Worm (Caenorhabditis elegans): ENCODE measurements around the gene sre-47.

Gene sre-47

ce11 chrII:13991741-13992140, 7.3 kb upstream of the sre-47 start, which contains the start of gene Y39G8B.5:
Gene Y39G8B.5, minus strand, starts transcription at chrII:13991841.
- TF ChIP-seq cog-1 (tag; optimal IDR thresholded peaks at IDR 0.05) (no peak), T22C8.4 (GFP tag; IDR thresholded peaks at IDR 0.05) (no peak), klf-2 (GFP tag; conservative IDR thresholded peaks at IDR 0.05) (no peak), ztf-23 (GFP tag; IDR thresholded peaks at IDR 0.05) (no peak), tab-1 (GFP tag; IDR thresholded peaks at IDR 0.05) (no peak), ref-1 (GFP tag; conservative IDR thresholded peaks at IDR 0.05) (no peak), flt-1 (GFP tag; IDR thresholded peaks at IDR 0.05) (no peak), ztf-29 (GFP tag; IDR thresholded peaks at IDR 0.05) (no peak), med-1 (GFP tag; optimal IDR thresholded peaks at IDR 0.05; ENCODE audit: insufficient read depth) (no peak)

DNA sequence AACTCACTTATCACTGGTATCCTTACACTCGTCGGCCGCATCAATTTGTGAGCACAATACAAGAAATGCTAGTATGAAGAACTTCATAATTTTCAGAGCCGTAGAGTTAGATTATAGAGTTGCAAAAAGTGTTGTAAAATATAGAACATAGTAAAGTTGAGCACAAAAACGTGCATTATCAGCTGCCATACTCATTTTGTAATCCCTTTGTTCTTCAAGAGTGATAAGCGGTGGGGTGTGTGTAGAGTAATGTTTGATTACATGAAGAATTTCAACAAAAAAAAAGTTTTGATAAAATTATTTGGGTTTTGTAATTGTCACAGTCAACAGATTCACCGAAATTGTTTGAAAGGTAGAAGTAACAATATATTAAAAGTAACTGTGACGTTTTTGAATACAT, 1.5 kb downstream of the sre-47 start, which contains the start of the genes Y39G8B.13 and Y39G8B.10:
Gene Y39G8B.13, minus strand, starts transcription at position 125 of the 400 bp plus-strand sequence.
Gene Y39G8B.10, minus strand, starts transcription at position 193 of the 400 bp plus-strand sequence.
- no peak for TF ChIP-seq med-1 (GFP tag; optimal IDR thresholded peaks at IDR 0.05; ENCODE audit: insufficient read depth)
- no peak for TF ChIP-seq ref-1 (GFP tag; conservative IDR thresholded peaks at IDR 0.05)
- TF ChIP-seq cog-1 (tag; optimal IDR thresholded peaks at IDR 0.05) = no peak
- TF ChIP-seq ztf-23 (GFP tag; IDR thresholded peaks at IDR 0.05) = no peak
- no peak for TF ChIP-seq T22C8.4 (GFP tag; IDR thresholded peaks at IDR 0.05)
- no peak for TF ChIP-seq tab-1 (GFP tag; IDR thresholded peaks at IDR 0.05)
- no peak for TF ChIP-seq klf-2 (GFP tag; conservative IDR thresholded peaks at IDR 0.05)
- TF ChIP-seq ztf-29 (GFP tag; IDR thresholded peaks at IDR 0.05) = no peak

DNA sequence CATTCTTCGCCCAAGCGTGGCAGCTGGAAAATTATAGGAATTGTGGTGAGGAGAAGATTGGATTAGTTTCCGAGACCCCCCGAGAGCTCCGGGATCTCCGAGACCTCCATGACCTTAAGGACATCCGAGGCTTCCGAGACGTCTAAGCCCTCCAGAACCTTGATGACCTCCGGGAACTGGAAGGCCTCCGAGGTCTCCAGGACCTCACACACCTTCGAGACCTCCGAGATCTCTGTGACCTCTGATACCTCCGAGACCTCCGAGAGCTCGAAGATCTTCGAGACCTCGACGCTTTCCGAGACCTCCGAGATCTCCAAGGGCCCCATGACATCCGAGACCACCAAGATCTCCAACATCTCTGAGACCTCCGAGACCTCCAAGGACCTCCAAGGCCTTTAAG, 2.2 kb downstream of the sre-47 start:
- TF ChIP-seq ref-1 (GFP tag; conservative IDR thresholded peaks at IDR 0.05) (no peak), T22C8.4 (GFP tag; IDR thresholded peaks at IDR 0.05) (no peak), ztf-29 (GFP tag; IDR thresholded peaks at IDR 0.05) (no peak)

ce11 chrII:13981819-13982218, 2.6 kb downstream of the sre-47 start:
- TF ChIP-seq cog-1 (tag; optimal IDR thresholded peaks at IDR 0.05) (no peak), ztf-29 (GFP tag; IDR thresholded peaks at IDR 0.05) (no peak), T22C8.4 (GFP tag; IDR thresholded peaks at IDR 0.05) (no peak), ref-1 (GFP tag; conservative IDR thresholded peaks at IDR 0.05) (no peak), med-1 (GFP tag; optimal IDR thresholded peaks at IDR 0.05; ENCODE audit: insufficient read depth) (no peak), tab-1 (GFP tag; IDR thresholded peaks at IDR 0.05) (no peak), ztf-23 (GFP tag; IDR thresholded peaks at IDR 0.05) (no peak), klf-2 (GFP tag; conservative IDR thresholded peaks at IDR 0.05) (no peak), flt-1 (GFP tag; IDR thresholded peaks at IDR 0.05) (no peak)

- TF ChIP-seq ref-1 (GFP tag; conservative IDR thresholded peaks at IDR 0.05) (no peak), cog-1 (tag; optimal IDR thresholded peaks at IDR 0.05) (no peak), ztf-29 (GFP tag; IDR thresholded peaks at IDR 0.05) (no peak), tab-1 (GFP tag; IDR thresholded peaks at IDR 0.05) (no peak), klf-2 (GFP tag; conservative IDR thresholded peaks at IDR 0.05) (no peak), med-1 (GFP tag; optimal IDR thresholded peaks at IDR 0.05; ENCODE audit: insufficient read depth) (no peak), T22C8.4 (GFP tag; IDR thresholded peaks at IDR 0.05) (no peak), flt-1 (GFP tag; IDR thresholded peaks at IDR 0.05) (no peak)
Measured at ce11 chrII:13981097-13981496, 3.4 kb downstream of the sre-47 start, which contains the start of gene Y39G8B.9. Gene Y39G8B.9, plus strand, starts transcription at chrII:13981365.

- TF ChIP-seq ref-1 (GFP tag; conservative IDR thresholded peaks at IDR 0.05) (no peak), klf-2 (GFP tag; conservative IDR thresholded peaks at IDR 0.05) (no peak), flt-1 (GFP tag; IDR thresholded peaks at IDR 0.05) (no peak), cog-1 (tag; optimal IDR thresholded peaks at IDR 0.05) (no peak)
Measured at ce11 chrII:13979833-13980513, 4.5 kb downstream of the sre-47 start, which contains the start of gene sre-48. Gene sre-48, minus strand, starts transcription at chrII:13979883.

- TF ChIP-seq cog-1 (tag; optimal IDR thresholded peaks at IDR 0.05) (no peak), ref-1 (GFP tag; conservative IDR thresholded peaks at IDR 0.05) (no peak), tab-1 (GFP tag; IDR thresholded peaks at IDR 0.05) (no peak), med-1 (GFP tag; optimal IDR thresholded peaks at IDR 0.05; ENCODE audit: insufficient read depth) (no peak), flt-1 (GFP tag; IDR thresholded peaks at IDR 0.05) (no peak), T22C8.4 (GFP tag; IDR thresholded peaks at IDR 0.05) (no peak), ztf-29 (GFP tag; IDR thresholded peaks at IDR 0.05) (no peak), klf-2 (GFP tag; conservative IDR thresholded peaks at IDR 0.05) (no peak), ztf-23 (GFP tag; IDR thresholded peaks at IDR 0.05) (no peak)
Measured at ce11 chrII:13977701-13978100, 6.8 kb downstream of the sre-47 start.

DNA sequence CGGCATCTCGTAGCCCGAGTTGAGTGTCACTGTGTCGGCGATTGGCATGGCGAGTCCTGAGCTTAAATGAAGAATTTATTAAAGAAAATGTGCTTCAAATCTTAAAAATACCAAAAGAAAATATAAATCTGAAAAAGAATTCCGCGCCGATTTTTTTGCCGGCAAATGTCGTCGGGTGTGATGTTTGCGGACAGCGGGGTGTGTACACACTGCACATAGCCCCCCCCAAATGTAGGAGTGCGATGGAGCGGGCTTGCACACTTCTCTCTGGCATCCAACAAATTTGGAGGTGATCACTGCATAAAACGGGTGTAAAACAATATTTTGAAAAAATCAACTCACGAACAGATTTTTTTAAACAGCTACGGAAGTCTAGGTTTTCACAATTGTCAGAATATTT, 8.3 kb downstream of the sre-47 start, which contains the start of gene Y39G8B.2:
Gene Y39G8B.2, minus strand, starts transcription at position 61 of the 400 bp plus-strand sequence.
- TF ChIP-seq T22C8.4 (GFP tag; IDR thresholded peaks at IDR 0.05) (no peak), med-1 (GFP tag; optimal IDR thresholded peaks at IDR 0.05; ENCODE audit: insufficient read depth) (no peak), ztf-23 (GFP tag; IDR thresholded peaks at IDR 0.05) (peak; percentile 83), tab-1 (GFP tag; IDR thresholded peaks at IDR 0.05) (peak; percentile 71; the same call in 1 of the 2 replicates), cog-1 (tag; optimal IDR thresholded peaks at IDR 0.05) (peak; percentile 74), ztf-29 (GFP tag; IDR thresholded peaks at IDR 0.05) (peak; percentile 52; the same call in 1 of the 2 replicates), klf-2 (GFP tag; conservative IDR thresholded peaks at IDR 0.05) (0 out of 2 replicates have a peak, but pooled peaks have one; percentile 41), flt-1 (GFP tag; IDR thresholded peaks at IDR 0.05) (peak; percentile 76), ref-1 (GFP tag; conservative IDR thresholded peaks at IDR 0.05) (no peak)

- no peak for TF ChIP-seq ref-1 (GFP tag; conservative IDR thresholded peaks at IDR 0.05)
- TF ChIP-seq ztf-29 (GFP tag; IDR thresholded peaks at IDR 0.05) = peak; percentile 74; the same call in 1 of the 2 replicates
Measured at ce11 chrII:13974136-13974535, 10.3 kb downstream of the sre-47 start.

ce11 chrII:13973514-13973913, 10.9 kb downstream of the sre-47 start, which contains the start of gene Y39G8B.1:
Gene Y39G8B.1, minus strand, starts transcription at chrII:13973812.
- TF ChIP-seq med-1 (GFP tag; optimal IDR thresholded peaks at IDR 0.05; ENCODE audit: insufficient read depth) = no peak
- no peak for TF ChIP-seq cog-1 (tag; optimal IDR thresholded peaks at IDR 0.05)
- TF ChIP-seq ref-1 (GFP tag; conservative IDR thresholded peaks at IDR 0.05) = no peak
- no peak for TF ChIP-seq klf-2 (GFP tag; conservative IDR thresholded peaks at IDR 0.05)
- TF ChIP-seq ztf-23 (GFP tag; IDR thresholded peaks at IDR 0.05) = no peak
- no peak; the same call in 1 of the 2 replicates for TF ChIP-seq T22C8.4 (GFP tag; IDR thresholded peaks at IDR 0.05)
- TF ChIP-seq tab-1 (GFP tag; IDR thresholded peaks at IDR 0.05) = no peak
- TF ChIP-seq flt-1 (GFP tag; IDR thresholded peaks at IDR 0.05) = no peak
- TF ChIP-seq ztf-29 (GFP tag; IDR thresholded peaks at IDR 0.05) = no peak

Measured in whole organism, midembryonic.